Worm (Caenorhabditis elegans): Measurements from ENCODE around the gene W01C9.2.

The W01C9.2 gene

DNA sequence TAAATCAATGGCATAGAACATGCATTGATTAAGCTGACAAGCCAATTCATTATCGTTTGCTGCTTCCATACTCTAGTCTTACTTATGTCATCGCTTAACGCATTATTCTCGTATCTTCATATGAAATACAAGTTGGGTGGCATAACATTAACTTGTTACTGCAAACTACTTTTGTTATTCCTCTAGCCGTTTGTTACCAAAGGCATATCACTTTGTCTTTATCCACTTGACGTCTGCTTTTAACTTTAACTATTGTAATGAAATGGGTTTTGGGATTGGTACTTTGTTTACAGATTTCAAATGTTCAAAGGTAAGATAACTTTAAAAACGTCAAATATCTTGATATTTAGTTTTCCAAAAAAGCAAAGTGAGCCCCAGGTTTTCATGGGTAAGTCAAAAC is at the start of gene W01C9.2:
Gene W01C9.2 (plus strand): TSS at position 301 of the 400 bp plus-strand sequence.
- TF ChIP-seq dao-5 (tag; optimal IDR thresholded peaks at IDR 0.05) (no peak), him-1 (tag; optimal IDR thresholded peaks at IDR 0.05) (no peak), W03F9.2 (tag; optimal IDR thresholded peaks at IDR 0.05) (no peak)

DNA sequence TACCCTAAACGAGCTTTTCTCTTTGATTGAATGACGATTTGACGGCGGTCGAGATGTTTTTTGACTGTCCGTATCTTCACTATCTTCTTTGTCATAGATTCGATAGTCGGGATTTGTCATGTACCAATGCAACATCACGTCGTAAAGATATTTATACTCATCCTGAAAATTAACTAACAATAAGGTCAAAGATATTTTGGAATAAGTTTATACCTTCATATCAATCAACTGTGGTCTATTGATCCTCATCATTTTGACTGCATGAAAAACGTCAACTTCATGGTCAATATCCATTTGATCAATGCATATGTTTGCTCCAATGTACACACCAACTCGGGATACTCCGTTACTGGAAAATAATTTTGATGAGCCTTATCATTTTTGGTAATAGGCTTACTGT is 48.0 kb upstream of the W01C9.2 start:
- no peak for TF ChIP-seq him-1 (tag; optimal IDR thresholded peaks at IDR 0.05)
- no peak for TF ChIP-seq dao-5 (tag; optimal IDR thresholded peaks at IDR 0.05)
- TF ChIP-seq W03F9.2 (tag; optimal IDR thresholded peaks at IDR 0.05) = no peak

DNA sequence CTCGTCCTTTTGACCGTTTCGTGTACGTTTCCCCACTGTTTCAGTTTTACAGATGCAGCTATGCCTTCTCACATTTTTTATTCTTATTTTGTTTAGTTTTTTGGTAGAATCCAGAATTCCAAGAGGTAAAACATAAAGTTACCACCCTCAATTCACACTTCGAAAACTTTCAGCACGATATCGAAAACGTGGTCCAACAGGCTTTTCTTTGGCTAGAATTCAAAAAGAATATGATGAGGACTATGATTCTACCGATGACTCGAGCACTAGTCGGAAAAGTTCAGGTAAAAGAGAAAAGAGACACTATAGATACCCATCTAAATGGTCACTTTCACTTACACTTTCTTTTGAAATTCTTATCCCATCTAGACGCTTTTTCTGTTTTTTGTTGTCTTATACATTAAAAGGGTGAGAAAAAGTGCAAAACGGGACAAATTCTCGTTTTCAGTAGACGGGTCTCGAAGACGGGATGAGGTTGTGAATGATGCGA is 41.9 kb upstream of the W01C9.2 start, which contains the start of gene M05D6.9:
Gene M05D6.9 (plus strand): TSS at position 51 of the 490 bp plus-strand sequence.
- TF ChIP-seq W03F9.2 (tag; optimal IDR thresholded peaks at IDR 0.05) (no peak), him-1 (tag; optimal IDR thresholded peaks at IDR 0.05) (no peak), dao-5 (tag; optimal IDR thresholded peaks at IDR 0.05) (no peak)

DNA sequence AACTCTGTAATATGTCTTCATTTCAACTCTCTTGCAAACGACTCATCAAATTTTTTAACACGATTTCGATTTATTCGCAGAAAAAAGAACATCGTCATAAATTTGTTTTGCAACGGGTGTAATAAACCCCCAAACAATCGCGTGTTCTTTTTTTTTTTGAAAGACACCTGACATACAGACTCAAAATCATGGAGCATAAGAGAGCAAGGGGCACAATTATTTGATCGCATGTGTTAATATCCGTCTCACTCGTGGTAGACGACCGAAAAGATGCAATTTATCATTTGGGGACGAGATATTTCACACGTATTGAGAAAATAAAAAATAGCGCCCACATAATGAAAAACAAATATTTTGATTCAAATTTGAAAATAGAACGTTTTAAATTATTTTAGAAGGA is 40.0 kb upstream of the W01C9.2 start:
- no peak for TF ChIP-seq him-1 (tag; optimal IDR thresholded peaks at IDR 0.05)
- TF ChIP-seq W03F9.2 (tag; optimal IDR thresholded peaks at IDR 0.05) = no peak
- no peak for TF ChIP-seq dao-5 (tag; optimal IDR thresholded peaks at IDR 0.05)

DNA sequence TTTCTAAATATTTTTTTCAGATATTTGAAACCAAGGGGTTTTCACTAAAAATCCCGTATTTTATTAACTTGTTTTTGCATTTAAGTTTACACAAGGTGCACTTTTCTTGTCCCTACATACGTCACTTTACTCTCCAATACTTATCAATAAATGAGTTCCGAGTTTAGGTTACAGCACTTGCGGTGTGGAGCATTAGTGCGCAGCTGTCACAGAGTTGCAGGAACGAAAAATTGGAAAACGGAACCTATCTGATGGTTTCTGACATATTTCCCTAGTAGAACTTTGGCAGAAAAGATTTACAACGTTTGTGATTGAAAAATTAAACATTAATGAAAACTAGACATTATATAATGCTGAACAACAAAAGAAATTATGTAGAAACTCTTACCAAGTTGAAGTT is 38.0 kb upstream of the W01C9.2 start:
- TF ChIP-seq dao-5 (tag; optimal IDR thresholded peaks at IDR 0.05) (no peak), W03F9.2 (tag; optimal IDR thresholded peaks at IDR 0.05) (no peak), him-1 (tag; optimal IDR thresholded peaks at IDR 0.05) (no peak)

DNA sequence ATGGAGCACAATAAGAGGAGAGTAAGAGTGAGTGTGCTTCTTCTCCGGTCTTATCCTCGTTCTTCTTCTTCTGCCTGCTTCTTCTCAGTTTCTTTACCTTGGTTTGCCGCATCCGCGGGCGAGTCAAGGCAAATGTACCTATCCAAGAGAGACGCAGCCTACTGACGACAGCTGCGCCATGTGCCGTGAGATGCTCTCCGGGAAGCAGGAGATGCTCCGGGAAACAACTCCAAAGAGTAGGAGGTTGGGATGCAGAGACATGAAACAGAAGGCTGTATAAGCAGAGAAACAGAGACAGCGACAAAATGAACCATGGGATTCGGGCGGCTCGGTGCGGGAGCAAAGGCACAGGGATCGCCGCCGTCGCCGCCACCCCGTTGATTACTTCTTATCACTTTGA is 37.1 kb upstream of the W01C9.2 start:
- TF ChIP-seq him-1 (tag; optimal IDR thresholded peaks at IDR 0.05) (no peak), dao-5 (tag; optimal IDR thresholded peaks at IDR 0.05) (no peak)

DNA sequence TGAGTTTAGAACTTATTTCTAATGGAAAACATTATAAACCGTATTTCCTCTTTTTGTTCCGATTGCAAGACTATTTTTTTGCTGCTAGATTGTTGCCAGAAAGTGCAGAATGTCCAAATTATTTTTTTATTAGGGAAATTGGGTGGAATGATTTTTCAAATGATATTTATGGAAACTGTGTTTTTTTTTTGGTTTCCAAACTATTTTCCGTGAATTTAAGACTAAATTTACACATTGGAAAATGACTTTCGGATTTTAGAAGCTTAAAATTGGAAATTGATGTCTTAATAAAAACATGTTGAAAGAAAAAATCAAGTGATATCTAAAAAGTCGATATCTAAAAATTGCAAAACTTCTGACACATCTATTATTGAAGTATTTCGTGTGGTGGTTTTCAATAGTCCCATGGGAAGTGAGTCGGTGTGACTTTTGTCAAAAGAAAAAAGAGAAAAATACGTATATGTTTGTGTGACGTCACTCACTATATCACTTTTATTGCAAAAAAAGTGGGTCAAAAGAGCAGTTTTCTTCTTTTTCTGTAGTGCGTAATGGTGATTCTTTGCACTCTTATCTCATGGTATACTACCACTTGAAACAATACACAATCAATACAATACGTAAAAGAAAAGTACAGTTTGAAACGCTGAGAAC is 32.0 kb upstream of the W01C9.2 start:
- TF ChIP-seq dao-5 (tag; optimal IDR thresholded peaks at IDR 0.05) (no peak), him-1 (tag; optimal IDR thresholded peaks at IDR 0.05) (no peak), W03F9.2 (tag; optimal IDR thresholded peaks at IDR 0.05) (no peak)

DNA sequence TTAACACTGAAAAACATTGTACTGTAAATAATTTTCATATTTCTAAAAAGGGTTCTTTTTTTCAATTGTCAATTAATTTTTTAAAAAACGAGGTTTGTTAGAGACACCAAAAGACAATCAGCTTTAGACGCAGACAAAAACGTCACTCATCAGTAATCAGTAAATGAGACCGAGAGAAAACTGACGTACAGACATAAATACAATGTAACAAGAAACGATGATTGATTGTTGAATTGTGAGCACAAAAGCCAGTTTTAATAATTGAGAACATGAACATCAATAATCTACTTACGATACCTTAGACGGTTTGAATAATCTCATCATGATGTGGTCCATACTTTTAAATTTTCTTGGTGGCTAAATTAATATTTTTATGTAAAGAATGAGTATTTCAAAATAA is 29.4 kb upstream of the W01C9.2 start:
- no peak for TF ChIP-seq dao-5 (tag; optimal IDR thresholded peaks at IDR 0.05)
- TF ChIP-seq him-1 (tag; optimal IDR thresholded peaks at IDR 0.05) = no peak
- TF ChIP-seq W03F9.2 (tag; optimal IDR thresholded peaks at IDR 0.05) = no peak

DNA sequence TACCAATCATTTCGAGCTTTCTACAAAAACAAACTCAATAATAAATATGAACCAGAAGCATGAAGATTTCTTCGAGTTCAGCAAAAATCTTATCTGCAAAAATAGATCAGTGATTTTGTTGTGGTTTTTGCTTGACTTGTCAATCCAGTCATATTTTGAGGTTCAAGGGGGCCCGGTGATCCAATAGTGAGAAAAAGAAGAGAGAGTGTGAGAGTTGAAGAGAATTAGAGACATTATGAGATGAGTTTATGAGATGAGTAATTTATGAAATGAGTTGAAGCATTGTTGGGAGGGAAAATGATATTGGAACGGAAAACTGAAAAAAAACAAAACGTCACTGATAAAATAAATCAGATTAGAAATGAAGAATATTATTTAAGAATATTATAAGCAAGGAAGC is 27.2 kb upstream of the W01C9.2 start, which contains the start of gene T13H5.1:
Gene T13H5.1 (minus strand): TSS at position 101 of the 400 bp plus-strand sequence.
- TF ChIP-seq dao-5 (tag; optimal IDR thresholded peaks at IDR 0.05) (no peak), W03F9.2 (tag; optimal IDR thresholded peaks at IDR 0.05) (no peak), him-1 (tag; optimal IDR thresholded peaks at IDR 0.05) (no peak)

DNA sequence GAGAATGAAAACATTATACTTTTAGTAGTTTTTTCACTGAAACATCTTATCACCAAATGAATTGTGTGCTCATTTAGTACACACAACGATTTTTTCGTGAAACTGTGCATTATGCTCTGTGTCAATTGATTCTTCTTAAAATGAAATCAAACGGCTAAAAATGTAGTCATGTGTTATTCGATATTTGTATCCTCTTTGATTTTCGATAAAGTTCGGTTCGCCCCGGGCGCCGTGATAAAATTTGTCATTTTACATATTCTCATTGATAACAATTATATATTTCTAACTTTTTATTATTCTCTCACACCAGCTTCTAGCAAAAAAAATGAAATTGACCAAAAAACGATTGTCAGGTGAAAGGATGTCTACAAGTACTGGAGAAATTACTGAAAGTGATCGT is 21.4 kb upstream of the W01C9.2 start, which contains the start of gene ctg-2:
Gene ctg-2 (plus strand): TSS at position 326 of the 400 bp plus-strand sequence.
- no peak for TF ChIP-seq dao-5 (tag; optimal IDR thresholded peaks at IDR 0.05)
- no peak for TF ChIP-seq him-1 (tag; optimal IDR thresholded peaks at IDR 0.05)
- TF ChIP-seq W03F9.2 (tag; optimal IDR thresholded peaks at IDR 0.05) = no peak

DNA sequence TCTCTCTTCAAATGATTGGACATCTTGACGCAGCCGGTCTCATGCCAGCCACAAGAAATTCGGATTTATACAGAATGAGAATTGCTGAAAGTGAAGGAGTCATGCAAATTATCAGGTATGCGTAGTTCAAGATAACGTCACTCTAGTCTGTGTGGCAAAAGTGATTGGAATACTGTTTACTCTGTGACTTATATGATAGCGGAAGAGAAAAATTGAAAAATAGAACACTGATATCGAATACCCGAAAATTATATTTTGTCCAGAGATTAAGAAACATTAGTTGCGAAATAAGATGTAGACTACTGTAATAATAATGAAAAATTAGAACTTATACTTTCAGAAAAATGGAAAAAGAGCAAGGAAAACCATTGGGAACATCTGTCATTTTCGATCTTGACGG is 20.6 kb upstream of the W01C9.2 start:
- TF ChIP-seq him-1 (tag; optimal IDR thresholded peaks at IDR 0.05) (no peak), W03F9.2 (tag; optimal IDR thresholded peaks at IDR 0.05) (no peak), dao-5 (tag; optimal IDR thresholded peaks at IDR 0.05) (no peak)

DNA sequence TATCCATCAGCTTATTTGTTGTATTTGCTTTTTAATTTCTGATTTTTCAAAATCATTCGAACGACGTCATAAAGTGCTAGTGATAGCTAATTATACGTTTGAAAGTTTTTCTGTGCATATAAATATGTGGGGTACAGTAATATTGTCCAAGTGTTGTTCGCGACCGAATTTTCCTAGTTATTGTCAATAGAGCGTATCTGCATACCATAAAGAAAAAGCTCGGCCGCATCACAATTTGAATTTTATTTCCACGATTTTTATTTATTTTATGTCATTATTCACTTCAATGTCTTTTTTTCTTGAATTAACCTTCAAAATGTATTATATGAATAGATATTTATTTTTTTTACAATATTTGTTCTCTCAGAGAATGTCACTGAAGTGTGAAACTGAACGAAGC is 19.4 kb upstream of the W01C9.2 start, which contains the start of gene rnh-2:
Gene rnh-2 (plus strand): TSS at position 368 of the 400 bp plus-strand sequence.
- TF ChIP-seq him-1 (tag; optimal IDR thresholded peaks at IDR 0.05) (peak; percentile 16), dao-5 (tag; optimal IDR thresholded peaks at IDR 0.05) (no peak), W03F9.2 (tag; optimal IDR thresholded peaks at IDR 0.05) (peak; percentile 88)

DNA sequence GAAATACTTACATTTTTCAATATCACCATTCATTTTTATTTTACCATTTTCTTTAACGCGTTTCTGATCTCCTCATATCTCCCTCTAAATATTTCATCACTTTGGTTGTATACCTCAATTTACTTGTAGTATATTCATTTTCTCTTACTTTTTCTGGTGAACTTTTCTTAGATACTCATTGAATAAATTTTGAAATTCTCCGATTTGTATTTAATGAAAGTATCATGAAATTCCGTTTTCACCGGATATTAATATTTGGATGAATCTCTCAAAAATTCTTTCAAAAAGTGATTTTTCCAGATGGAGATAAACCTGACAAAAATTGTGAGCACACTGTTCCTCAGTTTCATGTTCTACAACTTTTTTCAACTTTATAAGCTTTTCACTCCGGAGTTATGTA is 17.9 kb upstream of the W01C9.2 start, which contains the start of gene T13H5.8:
Gene T13H5.8 (plus strand): TSS at position 301 of the 400 bp plus-strand sequence.
- TF ChIP-seq W03F9.2 (tag; optimal IDR thresholded peaks at IDR 0.05) = no peak
- TF ChIP-seq dao-5 (tag; optimal IDR thresholded peaks at IDR 0.05) = no peak
- TF ChIP-seq him-1 (tag; optimal IDR thresholded peaks at IDR 0.05) = no peak

DNA sequence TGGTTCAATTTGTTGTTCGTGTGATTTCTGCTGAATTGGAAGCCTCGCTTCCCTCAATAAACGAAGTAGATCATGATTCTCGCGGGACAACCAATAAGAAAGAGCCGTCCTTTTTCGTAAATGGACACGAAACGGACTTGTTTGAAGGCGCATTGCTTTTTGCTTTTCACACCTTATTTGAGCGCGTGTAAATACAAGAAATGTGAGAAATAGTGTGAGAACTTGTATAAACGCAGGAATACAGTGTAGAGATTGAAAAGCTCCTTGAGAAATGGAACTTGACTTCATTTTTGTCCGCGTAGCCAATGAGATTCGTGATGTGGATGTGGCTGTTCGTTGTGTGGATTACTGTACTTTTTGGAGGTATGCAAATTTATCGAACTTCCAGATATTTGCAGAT is 15.5 kb upstream of the W01C9.2 start, which contains the start of gene cht-2:
Gene cht-2 (plus strand): TSS at position 301 of the 400 bp plus-strand sequence.
- TF ChIP-seq dao-5 (tag; optimal IDR thresholded peaks at IDR 0.05) (no peak), W03F9.2 (tag; optimal IDR thresholded peaks at IDR 0.05) (no peak), him-1 (tag; optimal IDR thresholded peaks at IDR 0.05) (no peak)
